Worm (Caenorhabditis elegans): Measurements from ENCODE around the gene acs-9.
"Not testable (repeated sequence)": the region's sequence is repeated elsewhere in the genome, so short reads cannot be mapped to it uniquely, and the experiment has no call there.

- TF ChIP-seq snpc-3.4 (tag; optimal IDR thresholded peaks at IDR 0.05); snpc-4 (GFP tag; optimal IDR thresholded peaks at IDR 0.05); snpc-4 (tag; optimal IDR thresholded peaks at IDR 0.05); him-1 (tag; optimal IDR thresholded peaks at IDR 0.05); unc-130 (GFP tag; optimal IDR thresholded peaks at IDR 0.05); F49E8.2 (tag; optimal IDR thresholded peaks at IDR 0.05; ENCODE audit: insufficient read depth); madf-8 (GFP tag; conservative IDR thresholded peaks at IDR 0.05); F57C9.4 (tag; optimal IDR thresholded peaks at IDR 0.05); ztf-6 (GFP tag; IDR thresholded peaks at IDR 0.05): not testable (repeated sequence)
Measured at ce11 chrX:16913669-16914068, 33.3 kb upstream of the acs-9 start, which contains the start of gene F39F10.5.
